Worm (Caenorhabditis elegans): ENCODE results near the gene set-2.

DNA sequence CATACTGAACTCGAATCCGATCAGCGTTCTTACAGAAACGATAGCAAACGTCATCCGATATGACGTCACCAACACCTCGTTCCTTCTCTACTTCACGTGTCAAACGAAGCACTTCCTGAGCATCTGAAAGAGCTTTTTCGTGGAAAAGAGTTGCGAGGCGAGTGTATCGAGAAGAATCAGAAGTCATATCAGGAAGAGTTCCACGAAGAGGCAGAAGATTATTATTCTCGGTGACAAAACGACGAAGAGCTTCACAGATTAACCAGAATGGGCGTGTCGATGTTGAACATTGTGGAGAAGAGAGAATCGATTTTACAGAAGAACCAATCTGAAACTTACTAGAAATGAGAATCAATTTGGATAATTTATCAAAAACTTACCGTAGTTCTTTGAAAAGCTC lies 11.1 kb downstream of the set-2 start:
- no peak for TF ChIP-seq pag-3 (tag; optimal IDR thresholded peaks at IDR 0.05; ENCODE audit: borderline replicate concordance, insufficient read depth)
- TF ChIP-seq sox-4 (tag; optimal IDR thresholded peaks at IDR 0.05), result no peak
- TF ChIP-seq lin-14 (GFP tag; optimal IDR thresholded peaks at IDR 0.05), result no peak
- no peak for TF ChIP-seq ztf-11 (tag; optimal IDR thresholded peaks at IDR 0.05)

Data from whole organism, L1 larva.